Fruit fly (Drosophila melanogaster): ENCODE data around the gene vvl.

vvl gene

DNA sequence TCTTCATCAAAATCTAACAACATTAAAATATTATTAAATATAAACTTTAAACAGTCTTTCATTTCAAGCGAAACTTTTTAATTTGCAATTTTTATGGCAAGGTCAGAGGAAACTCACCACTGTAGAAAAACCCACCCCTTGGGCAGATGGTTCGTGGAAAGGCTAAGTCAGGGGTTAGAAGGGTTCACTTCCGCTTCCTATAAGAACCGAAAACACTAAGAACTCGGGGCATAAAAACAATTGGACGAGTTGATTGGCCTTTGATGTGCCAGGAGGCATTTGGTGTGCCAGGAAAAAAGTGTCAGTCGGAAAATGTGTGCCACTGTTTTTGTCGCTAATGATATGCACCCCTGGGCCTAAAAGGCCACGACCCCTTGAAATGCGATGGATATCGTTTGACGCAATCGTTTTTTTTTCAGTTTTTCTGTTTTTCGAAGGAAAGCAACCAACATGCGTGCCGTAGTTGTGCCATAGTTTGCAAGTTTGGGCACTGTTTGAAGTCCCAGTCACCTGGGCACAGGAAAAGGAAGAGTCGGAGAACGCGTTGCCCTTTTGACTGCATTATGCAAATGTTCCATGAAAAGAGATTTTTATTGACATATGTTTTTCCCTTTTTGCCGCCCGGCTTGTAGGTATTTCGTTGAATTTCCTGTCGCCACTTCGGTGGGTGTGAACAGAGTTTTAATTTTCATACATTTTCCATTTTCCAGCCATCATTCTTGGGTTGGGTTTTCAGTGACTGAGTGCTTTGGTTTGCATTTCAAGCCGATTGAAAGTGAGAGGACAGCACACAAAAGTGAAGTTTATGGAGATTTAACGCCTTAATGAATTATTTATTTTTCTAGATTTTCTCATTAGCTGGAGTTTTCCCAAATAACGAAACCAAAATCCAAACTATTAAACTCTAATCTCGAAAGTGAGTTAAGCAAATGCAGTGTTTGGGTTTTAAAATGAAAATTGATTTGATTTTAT lies 5.0 kb upstream of the vvl start:
- TF ChIP-seq tai (GFP tag; optimal IDR thresholded peaks at IDR 0.05), result no peak
- TF ChIP-seq woc (GFP tag; optimal IDR thresholded peaks at IDR 0.05), result no peak
- TF ChIP-seq lola (GFP tag; optimal IDR thresholded peaks at IDR 0.05), result no peak
- no peak for TF ChIP-seq Hnf4 (GFP tag; optimal IDR thresholded peaks at IDR 0.05)
- no peak for TF ChIP-seq sage (GFP tag; optimal IDR thresholded peaks at IDR 0.05)
- no peak for TF ChIP-seq fru (GFP tag; optimal IDR thresholded peaks at IDR 0.05)
- TF ChIP-seq dmrt93B (GFP tag; optimal IDR thresholded peaks at IDR 0.05), result no peak
- TF ChIP-seq CG32264 (GFP tag; optimal IDR thresholded peaks at IDR 0.05), result no peak
- no peak for TF ChIP-seq br (GFP tag; optimal IDR thresholded peaks at IDR 0.05)
- TF ChIP-seq Rel (GFP tag; optimal IDR thresholded peaks at IDR 0.05), result no peak
- TF ChIP-seq Rel (tag; optimal IDR thresholded peaks at IDR 0.05), result no peak
- no peak for TF ChIP-seq CG9705 (GFP tag; optimal IDR thresholded peaks at IDR 0.05)
- no peak for TF ChIP-seq Mio (GFP tag; optimal IDR thresholded peaks at IDR 0.05)
- TF ChIP-seq N (GFP tag; optimal IDR thresholded peaks at IDR 0.05), result no peak

DNA sequence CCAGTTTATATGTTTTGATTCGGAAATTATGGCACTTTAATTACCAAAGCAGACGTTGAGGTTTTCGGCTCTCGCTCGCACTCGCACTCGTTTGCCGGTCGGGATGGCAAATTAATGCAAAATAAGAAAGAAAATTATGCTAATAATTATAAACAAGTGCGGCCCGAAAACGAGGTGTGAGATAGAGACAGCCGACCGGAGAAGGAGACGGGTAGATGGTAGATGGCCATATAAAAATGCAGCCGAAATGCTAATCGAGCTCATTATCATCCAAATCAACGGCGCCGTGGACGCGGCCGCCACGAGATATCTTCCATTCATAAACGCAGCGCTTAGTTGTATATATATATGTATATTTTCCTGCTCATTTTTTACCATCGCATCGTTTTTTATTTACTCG lies 2.5 kb upstream of the vvl start:
- TF ChIP-seq Sp1 (GFP tag; optimal IDR thresholded peaks at IDR 0.05) (no peak), ey (GFP tag; optimal IDR thresholded peaks at IDR 0.05) (no peak), Hr78 (GFP tag; optimal IDR thresholded peaks at IDR 0.05) (no peak), h (GFP tag; optimal IDR thresholded peaks at IDR 0.05) (no peak), Dfd (GFP tag; optimal IDR thresholded peaks at IDR 0.05) (no peak), usp (GFP tag; optimal IDR thresholded peaks at IDR 0.05) (no peak), rgr (GFP tag; optimal IDR thresholded peaks at IDR 0.05) (no peak), N (GFP tag; optimal IDR thresholded peaks at IDR 0.05) (no peak), CG32264 (GFP tag; optimal IDR thresholded peaks at IDR 0.05) (no peak), dsf (GFP tag; optimal IDR thresholded peaks at IDR 0.05; ENCODE audit: borderline replicate concordance) (no peak), sv (GFP tag; optimal IDR thresholded peaks at IDR 0.05) (no peak), CG9705 (GFP tag; optimal IDR thresholded peaks at IDR 0.05) (no peak), dl (GFP tag; optimal IDR thresholded peaks at IDR 0.05; ENCODE audit: insufficient read depth in 1 of 2, partially characterized antibody in 2 of 2) (no peak), lola (GFP tag; optimal IDR thresholded peaks at IDR 0.05) (no peak), psq (GFP tag; optimal IDR thresholded peaks at IDR 0.05) (no peak), Hnf4 (GFP tag; optimal IDR thresholded peaks at IDR 0.05) (no peak), tai (GFP tag; optimal IDR thresholded peaks at IDR 0.05) (no peak), Dif (GFP tag; optimal IDR thresholded peaks at IDR 0.05; ENCODE audit: partially characterized antibody) (no peak)

- TF ChIP-seq Hr78 (GFP tag; optimal IDR thresholded peaks at IDR 0.05) (no peak), Abd-B (GFP tag; optimal IDR thresholded peaks at IDR 0.05) (no peak), Dfd (GFP tag; optimal IDR thresholded peaks at IDR 0.05) (peak; percentile 53)
Measured at dm6 chr3L:6792617-6793016, 2.7 kb downstream of the vvl start.

DNA sequence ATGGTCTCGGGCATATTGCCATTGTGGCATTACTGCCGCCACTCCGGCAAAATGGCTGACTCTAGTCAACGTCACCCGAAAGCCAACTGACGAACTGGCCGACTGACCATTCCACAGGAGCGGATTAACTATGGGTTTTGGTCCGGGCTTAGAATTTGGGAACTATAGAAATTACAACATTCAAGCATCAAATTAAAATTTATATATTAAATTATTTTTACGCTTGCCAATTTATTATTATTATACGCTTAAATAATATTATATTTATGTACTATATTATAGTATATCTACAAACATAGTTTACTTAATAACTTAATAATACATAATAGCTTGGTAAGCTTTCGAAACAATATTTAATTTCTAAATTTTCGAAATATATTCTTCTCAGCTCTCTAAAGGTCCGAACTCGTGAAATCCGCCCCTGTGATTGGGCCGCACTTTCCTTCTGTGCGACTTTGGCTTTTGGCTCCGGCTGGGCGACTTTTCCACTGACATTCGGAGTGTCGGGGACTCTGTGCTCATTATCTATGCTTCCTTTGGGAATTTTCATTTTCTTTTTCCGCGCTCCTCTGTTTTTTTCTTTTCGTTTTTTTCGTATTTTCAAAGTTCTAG lies 7.5 kb downstream of the vvl start:
- TF ChIP-seq usp (GFP tag; optimal IDR thresholded peaks at IDR 0.05) (no peak), woc (GFP tag; optimal IDR thresholded peaks at IDR 0.05) (no peak), Jra (GFP tag; optimal IDR thresholded peaks at IDR 0.05) (no peak), CrebA (GFP tag; optimal IDR thresholded peaks at IDR 0.05; ENCODE audit: borderline replicate concordance) (no peak), brk (GFP tag; optimal IDR thresholded peaks at IDR 0.05) (no peak), Vsx2 (GFP tag; optimal IDR thresholded peaks at IDR 0.05; ENCODE audit: partially characterized antibody) (no peak), Myc (optimal IDR thresholded peaks at IDR 0.05) (no peak), sv (GFP tag; optimal IDR thresholded peaks at IDR 0.05) (no peak), br (GFP tag; optimal IDR thresholded peaks at IDR 0.05) (no peak), Abd-B (GFP tag; optimal IDR thresholded peaks at IDR 0.05) (no peak), dmrt93B (GFP tag; optimal IDR thresholded peaks at IDR 0.05) (no peak), N (GFP tag; optimal IDR thresholded peaks at IDR 0.05) (no peak), Mio (GFP tag; optimal IDR thresholded peaks at IDR 0.05) (no peak), pan (optimal IDR thresholded peaks at IDR 0.05) (no peak), CG32264 (GFP tag; optimal IDR thresholded peaks at IDR 0.05) (no peak), psq (GFP tag; optimal IDR thresholded peaks at IDR 0.05) (no peak), OdsH (GFP tag; optimal IDR thresholded peaks at IDR 0.05) (no peak)

Measured in whole organism, wandering third instar larva.